Fruit fly (Drosophila melanogaster): ENCODE measurements around the gene aay.

The aay gene

DNA sequence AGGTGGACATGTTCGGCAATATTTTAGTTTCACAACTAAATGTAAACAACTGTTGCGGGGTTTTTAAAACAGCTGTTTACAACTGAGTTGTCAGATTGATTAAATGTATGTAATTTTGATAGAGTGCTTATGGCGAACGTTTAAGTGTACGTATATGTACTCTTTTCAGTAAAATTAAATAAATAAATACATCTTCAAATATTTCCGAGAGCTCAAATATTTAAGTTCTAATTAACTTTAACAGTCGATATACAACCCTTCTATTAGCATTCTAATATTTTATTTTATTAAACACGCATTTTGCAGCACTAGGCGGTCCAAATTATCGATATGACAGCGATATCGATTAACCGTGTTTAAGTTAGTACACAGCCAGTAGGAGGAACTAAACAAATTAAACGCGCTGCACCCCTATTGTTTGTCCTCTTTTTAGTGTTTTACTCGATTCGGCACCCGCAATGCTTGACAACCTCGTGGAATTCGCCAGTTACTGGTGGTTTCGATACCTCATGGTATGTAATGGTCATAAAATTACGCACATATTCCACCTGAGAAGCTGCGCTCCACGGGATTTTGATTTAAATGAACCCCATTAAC is 28.6 kb downstream of the aay start, which contains the start of the genes CG3448 and ghi (continued):
- TF ChIP-seq Deaf1 (tag; optimal IDR thresholded peaks at IDR 0.05) (peak; percentile 25), MESR4 (GFP tag; optimal IDR thresholded peaks at IDR 0.05) (peak; percentile 75), Vsx1 (GFP tag; optimal IDR thresholded peaks at IDR 0.05) (peak; percentile 87), ash1 (GFP tag; optimal IDR thresholded peaks at IDR 0.05) (no peak), D19A (tag; optimal IDR thresholded peaks at IDR 0.05) (peak; percentile 45), otp (GFP tag; IDR thresholded peaks at IDR 0.05) (no peak), pum (GFP tag; optimal IDR thresholded peaks at IDR 0.05) (peak; percentile 11), CG14710 (tag; optimal IDR thresholded peaks at IDR 0.05) (peak; percentile 86), Bgb (GFP tag; IDR thresholded peaks at IDR 0.05; ENCODE audit: partially characterized antibody) (peak; percentile 75), CG4854 (GFP tag; optimal IDR thresholded peaks at IDR 0.05) (peak; percentile 0), CG8281 (tag; optimal IDR thresholded peaks at IDR 0.05) (peak; percentile 26), Hey (tag; optimal IDR thresholded peaks at IDR 0.05) (no peak), gem (tag; optimal IDR thresholded peaks at IDR 0.05) (peak; percentile 71), hb (GFP tag; IDR thresholded peaks at IDR 0.05; ENCODE audit: partially characterized antibody) (peak; percentile 43; the same call in 1 of the 3 replicates), grn (GFP tag; optimal IDR thresholded peaks at IDR 0.05) (peak; percentile 1), ems (GFP tag; optimal IDR thresholded peaks at IDR 0.05) (peak; percentile 52), pfk (GFP tag; optimal IDR thresholded peaks at IDR 0.05) (no peak), tup (GFP tag; optimal IDR thresholded peaks at IDR 0.05) (no peak), CG16813 (GFP tag; IDR thresholded peaks at IDR 0.05; ENCODE audit: partially characterized antibody) (peak; percentile 72), NfI (GFP tag; optimal IDR thresholded peaks at IDR 0.05) (peak; percentile 35), H2.0 (GFP tag; IDR thresholded peaks at IDR 0.05) (no peak), repo (GFP tag; optimal IDR thresholded peaks at IDR 0.05) (no peak), lola (GFP tag; optimal IDR thresholded peaks at IDR 0.05) (peak in 1 of 3 experiments; percentile 15), CG9215 (GFP tag; IDR thresholded peaks at IDR 0.05) (peak; percentile 68), mld (GFP tag; IDR thresholded peaks at IDR 0.05; ENCODE audit: partially characterized antibody) (no peak), ara (GFP tag; IDR thresholded peaks at IDR 0.05) (peak; percentile 59), Dip2 (GFP tag; IDR thresholded peaks at IDR 0.05) (no peak), sc (optimal IDR thresholded peaks at IDR 0.05) (no peak), sc (GFP tag; optimal IDR thresholded peaks at IDR 0.05) (no peak), CG7928 (GFP tag; optimal IDR thresholded peaks at IDR 0.05) (no peak), Gug (GFP tag; IDR thresholded peaks at IDR 0.05) (peak; percentile 31; the same call in 1 of the 4 replicates), CG12391 (tag; optimal IDR thresholded peaks at IDR 0.05) (peak; percentile 57), ftz-f1 (GFP tag; optimal IDR thresholded peaks at IDR 0.05) (no peak), CG10462 (GFP tag; optimal IDR thresholded peaks at IDR 0.05) (no peak), tll (GFP tag; optimal IDR thresholded peaks at IDR 0.05) (no peak), stc (GFP tag; IDR thresholded peaks at IDR 0.05) (peak; percentile 58), HLH4C (GFP tag; IDR thresholded peaks at IDR 0.05; ENCODE audit: partially characterized antibody) (peak; percentile 84), sens (GFP tag) (peak; percentile 93), CG7745 (tag; optimal IDR thresholded peaks at IDR 0.05) (no peak), nerfin-2 (GFP tag; IDR thresholded peaks at IDR 0.05; ENCODE audit: partially characterized antibody) (peak; percentile 79), Lim3 (GFP tag; IDR thresholded peaks at IDR 0.05) (no peak), sob (GFP tag; IDR thresholded peaks at IDR 0.05) (peak; percentile 83), zfh2 (GFP tag; optimal IDR thresholded peaks at IDR 0.05) (peak; percentile 67), CG17912 (GFP tag; optimal IDR thresholded peaks at IDR 0.05) (peak; percentile 6), lov (optimal IDR thresholded peaks at IDR 0.05) (no peak), lov (GFP tag; IDR thresholded peaks at IDR 0.05) (no peak), en (GFP tag; optimal IDR thresholded peaks at IDR 0.05) (no peak), CG4328 (GFP tag; optimal IDR thresholded peaks at IDR 0.05) (peak; percentile 62), abd-A (tag; optimal IDR thresholded peaks at IDR 0.05) (peak; percentile 87), Hmr (GFP tag; optimal IDR thresholded peaks at IDR 0.05) (peak; percentile 70)

All from whole organism, embryonic.